In the genomic region with DNA sequence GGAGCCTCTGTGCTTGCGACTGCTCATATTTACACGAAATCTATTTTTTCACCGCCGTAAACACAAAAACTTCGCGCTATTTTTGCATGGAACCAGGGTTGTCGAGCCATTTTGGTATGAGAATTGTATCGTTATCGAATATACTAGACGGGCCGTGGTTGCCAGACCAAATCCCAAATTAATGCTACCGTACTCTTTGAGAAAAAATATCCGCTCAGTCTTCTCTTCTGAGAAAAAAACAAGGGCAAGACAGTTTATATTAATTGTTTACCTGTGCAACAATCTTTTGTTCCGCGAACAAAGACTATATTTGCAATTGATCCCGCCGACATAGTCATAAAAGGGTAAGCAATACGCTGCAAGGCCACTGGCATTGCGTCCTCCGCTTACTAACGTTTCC, we compare ENCODE assay signal across 1 fruit fly cellular context.
TF ChIP-seq lines count a peak whose summit lies in the region.

A gene (minus strand): TSS at position 95 of the 400 bp plus-strand sequence.
A gene (plus strand): TSS at position 176 of the 400 bp plus-strand sequence.

TF ChIP-seq in whole organism, embryonic, 481 proteins besides CTCF, POLR2A, EP300 and RAD21 (continued from another document and continues in another):
- TF ChIP-seq bsh (GFP tag; optimal IDR thresholded peaks at IDR 0.05; lab: Kevin White, UChicago) (no peak), peb (GFP tag; IDR thresholded peaks at IDR 0.05; lab: Robert Waterston, UW) (no peak), dan (GFP tag; IDR thresholded peaks at IDR 0.05; lab: Robert Waterston, UW) (no peak), CG14965 (GFP tag; optimal IDR thresholded peaks at IDR 0.05; lab: Kevin White, UChicago; ENCODE audit: borderline replicate concordance) (no peak), zf30C (GFP tag; optimal IDR thresholded peaks at IDR 0.05; lab: Kevin White, UChicago) (no peak), CG6765 (GFP tag; optimal IDR thresholded peaks at IDR 0.05; lab: Kevin White, UChicago) (no peak), Mes4 (GFP tag; optimal IDR thresholded peaks at IDR 0.05; lab: Kevin White, UChicago) (no peak), cad (GFP tag; optimal IDR thresholded peaks at IDR 0.05; lab: Kevin White, UChicago) (no peak), Deaf1 (tag; optimal IDR thresholded peaks at IDR 0.05; lab: Kevin White, UChicago) (no peak), Dll (GFP tag; IDR thresholded peaks at IDR 0.05; lab: Robert Waterston, UW; ENCODE audit: partially characterized antibody) (peak; percentile 46; the same call in 2 of the 4 replicates), CG12659 (GFP tag; optimal IDR thresholded peaks at IDR 0.05; lab: Kevin White, UChicago) (peak; percentile 62), odd (GFP tag; optimal IDR thresholded peaks at IDR 0.05; lab: Kevin White, UChicago) (no peak), CG4424 (GFP tag; optimal IDR thresholded peaks at IDR 0.05; lab: Kevin White, UChicago) (no peak), sob (GFP tag; IDR thresholded peaks at IDR 0.05; lab: Robert Waterston, UW) (no peak), CG12219 (GFP tag; optimal IDR thresholded peaks at IDR 0.05; lab: Kevin White, UChicago) (no peak), CG2875 (GFP tag; optimal IDR thresholded peaks at IDR 0.05; lab: Kevin White, UChicago) (no peak), caup (GFP tag; optimal IDR thresholded peaks at IDR 0.05; lab: Kevin White, UChicago; ENCODE audit: severe bottlenecking) (no peak), CG18599 (GFP tag; optimal IDR thresholded peaks at IDR 0.05; lab: Kevin White, UChicago) (no peak), CG10979 (tag; optimal IDR thresholded peaks at IDR 0.05; lab: Kevin White, UChicago) (no peak), ERR (GFP tag; optimal IDR thresholded peaks at IDR 0.05; lab: Kevin White, UChicago) (no peak), sens (GFP tag; lab: Kevin White, UChicago) (peak; percentile 76), Rx (GFP tag; IDR thresholded peaks at IDR 0.05; lab: Robert Waterston, UW) (no peak), CG2202 (tag; optimal IDR thresholded peaks at IDR 0.05; lab: Kevin White, UChicago) (no peak), Doc3 (GFP tag; IDR thresholded peaks at IDR 0.05; lab: Robert Waterston, UW; ENCODE audit: partially characterized antibody) (0 out of 3 replicates have a peak, but pooled peaks have one; percentile 38), CG10654 (GFP tag; optimal IDR thresholded peaks at IDR 0.05; lab: Kevin White, UChicago) (no peak), CG9797 (GFP tag; optimal IDR thresholded peaks at IDR 0.05; lab: Kevin White, UChicago) (peak; percentile 68), Sox102F (GFP tag; optimal IDR thresholded peaks at IDR 0.05; lab: Kevin White, UChicago) (no peak), grau (tag; optimal IDR thresholded peaks at IDR 0.05; lab: Kevin White, UChicago) (no peak), Ets97D (GFP tag; optimal IDR thresholded peaks at IDR 0.05; lab: Kevin White, UChicago) (peak; percentile 56), Bdp1 (GFP tag; optimal IDR thresholded peaks at IDR 0.05; lab: Kevin White, UChicago) (no peak), Lim3 (GFP tag; IDR thresholded peaks at IDR 0.05; lab: Robert Waterston, UW) (no peak), mam (GFP tag; optimal IDR thresholded peaks at IDR 0.05; lab: Kevin White, UChicago) (no peak), CG4730 (GFP tag; IDR thresholded peaks at IDR 0.05; lab: Robert Waterston, UW) (no peak), ftz-f1 (GFP tag; optimal IDR thresholded peaks at IDR 0.05; lab: Kevin White, UChicago) (peak; percentile 83), Eip74EF (GFP tag; optimal IDR thresholded peaks at IDR 0.05; lab: Kevin White, UChicago) (no peak), CG9727 (GFP tag; optimal IDR thresholded peaks at IDR 0.05; lab: Kevin White, UChicago) (no peak), CG12236 (GFP tag; optimal IDR thresholded peaks at IDR 0.05; lab: Kevin White, UChicago) (no peak), abd-A (tag; optimal IDR thresholded peaks at IDR 0.05; lab: Kevin White, UChicago) (no peak), twi (tag; optimal IDR thresholded peaks at IDR 0.05; lab: Kevin White, UChicago) (no peak), MTF-1 (GFP tag; optimal IDR thresholded peaks at IDR 0.05; lab: Kevin White, UChicago; ENCODE audit: borderline replicate concordance) (no peak), CG7372 (GFP tag; IDR thresholded peaks at IDR 0.05; lab: Robert Waterston, UW) (no peak), Atf3 (GFP tag; optimal IDR thresholded peaks at IDR 0.05; lab: Kevin White, UChicago) (no peak), CG3847 (GFP tag; IDR thresholded peaks at IDR 0.05; lab: Robert Waterston, UW) (peak; percentile 75), so (GFP tag; IDR thresholded peaks at IDR 0.05; lab: Robert Waterston, UW) (no peak), Blimp-1 (GFP tag; optimal IDR thresholded peaks at IDR 0.05; lab: Kevin White, UChicago) (no peak), Sin3A (optimal IDR thresholded peaks at IDR 0.05; lab: Kevin White, UChicago) (peak; percentile 67), ken (GFP tag; IDR thresholded peaks at IDR 0.05; lab: Robert Waterston, UW) (no peak), CG31388 (GFP tag; optimal IDR thresholded peaks at IDR 0.05; lab: Kevin White, UChicago) (no peak), lola (GFP tag; optimal IDR thresholded peaks at IDR 0.05; lab: Kevin White, UChicago) (no peak), CG9876 (GFP tag; optimal IDR thresholded peaks at IDR 0.05; lab: Kevin White, UChicago) (no peak), gcm (GFP tag; optimal IDR thresholded peaks at IDR 0.05; lab: Kevin White, UChicago) (no peak), wek (GFP tag; optimal IDR thresholded peaks at IDR 0.05; lab: Kevin White, UChicago) (no peak), knrl (GFP tag; IDR thresholded peaks at IDR 0.05; lab: Robert Waterston, UW; ENCODE audit: partially characterized antibody) (no peak), en (GFP tag; optimal IDR thresholded peaks at IDR 0.05; lab: Kevin White, UChicago) (no peak), Dad (GFP tag; optimal IDR thresholded peaks at IDR 0.05; lab: Kevin White, UChicago) (no peak), Atf-2 (GFP tag; optimal IDR thresholded peaks at IDR 0.05; lab: Kevin White, UChicago) (no peak), CG17186 (GFP tag; optimal IDR thresholded peaks at IDR 0.05; lab: Kevin White, UChicago) (peak; percentile 13), CG18011 (GFP tag; optimal IDR thresholded peaks at IDR 0.05; lab: Kevin White, UChicago) (no peak), tna (GFP tag; IDR thresholded peaks at IDR 0.05; lab: Robert Waterston, UW; ENCODE audit: partially characterized antibody) (no peak), bbx (GFP tag; IDR thresholded peaks at IDR 0.05; lab: Robert Waterston, UW; ENCODE audit: partially characterized antibody) (peak; percentile 27; the same call in 1 of the 2 replicates), CG10959 (GFP tag; IDR thresholded peaks at IDR 0.05; lab: Robert Waterston, UW) (no peak), CG5245 (GFP tag; optimal IDR thresholded peaks at IDR 0.05; lab: Kevin White, UChicago) (no peak), Rfx (GFP tag; IDR thresholded peaks at IDR 0.05; lab: Robert Waterston, UW) (no peak), CG10565 (GFP tag; optimal IDR thresholded peaks at IDR 0.05; lab: Kevin White, UChicago) (no peak), Dref (GFP tag; IDR thresholded peaks at IDR 0.05; lab: Robert Waterston, UW) (peak; percentile 79), BEAF-32 (GFP tag; optimal IDR thresholded peaks at IDR 0.05; lab: Kevin White, UChicago) (peak; percentile 51), slou (GFP tag; optimal IDR thresholded peaks at IDR 0.05; lab: Kevin White, UChicago) (no peak), schlank (tag; optimal IDR thresholded peaks at IDR 0.05; lab: Kevin White, UChicago) (no peak), CG17361 (GFP tag; IDR thresholded peaks at IDR 0.05; lab: Robert Waterston, UW) (no peak; the same call in 2 of the 3 replicates), CG8944 (GFP tag; optimal IDR thresholded peaks at IDR 0.05; lab: Kevin White, UChicago) (no peak), GATAe (GFP tag; conservative IDR thresholded peaks at IDR 0.05; lab: Robert Waterston, UW) (no peak), Gug (GFP tag; IDR thresholded peaks at IDR 0.05; lab: Robert Waterston, UW) (no peak), HHEX (GFP tag; optimal IDR thresholded peaks at IDR 0.05; lab: Kevin White, UChicago) (no peak), CoRest (tag; optimal IDR thresholded peaks at IDR 0.05; lab: Kevin White, UChicago) (peak; percentile 10), prd (optimal IDR thresholded peaks at IDR 0.05; lab: Kevin White, UChicago) (no peak), prd (GFP tag; IDR thresholded peaks at IDR 0.05; lab: Robert Waterston, UW) (no peak), Hr51 (GFP tag; optimal IDR thresholded peaks at IDR 0.05; lab: Kevin White, UChicago) (no peak), Hr3 (GFP tag; optimal IDR thresholded peaks at IDR 0.05; lab: Kevin White, UChicago) (peak; percentile 29), Fer3 (tag; optimal IDR thresholded peaks at IDR 0.05; lab: Kevin White, UChicago) (no peak), CG2129 (GFP tag; IDR thresholded peaks at IDR 0.05; lab: Robert Waterston, UW; ENCODE audit: partially characterized antibody) (no peak), CG4360 (GFP tag; IDR thresholded peaks at IDR 0.05; lab: Robert Waterston, UW) (no peak), CG18262 (tag; optimal IDR thresholded peaks at IDR 0.05; lab: Kevin White, UChicago) (no peak), CG1603 (tag; optimal IDR thresholded peaks at IDR 0.05; lab: Kevin White, UChicago) (peak; percentile 74), sima (GFP tag; optimal IDR thresholded peaks at IDR 0.05; lab: Kevin White, UChicago) (no peak), Chrac-16 (GFP tag; optimal IDR thresholded peaks at IDR 0.05; lab: Kevin White, UChicago) (no peak), CG15514 (GFP tag; optimal IDR thresholded peaks at IDR 0.05; lab: Kevin White, UChicago) (peak; percentile 65), disco-r (GFP tag; optimal IDR thresholded peaks at IDR 0.05; lab: Kevin White, UChicago) (no peak), hth (optimal IDR thresholded peaks at IDR 0.05; lab: Kevin White, UChicago) (no peak), CG34422 (GFP tag; IDR thresholded peaks at IDR 0.05; lab: Robert Waterston, UW) (no peak), CHES-1-like (GFP tag; optimal IDR thresholded peaks at IDR 0.05; lab: Kevin White, UChicago) (no peak), HLH54F (GFP tag; optimal IDR thresholded peaks at IDR 0.05; lab: Kevin White, UChicago) (no peak), CG7786 (GFP tag; optimal IDR thresholded peaks at IDR 0.05; lab: Kevin White, UChicago) (no peak), CG10147 (GFP tag; optimal IDR thresholded peaks at IDR 0.05; lab: Kevin White, UChicago) (no peak), fru (optimal IDR thresholded peaks at IDR 0.05; lab: Kevin White, UChicago) (no peak), chm (GFP tag; IDR thresholded peaks at IDR 0.05; lab: Robert Waterston, UW) (no peak), sd (tag; optimal IDR thresholded peaks at IDR 0.05; lab: Kevin White, UChicago) (no peak), gem (tag; optimal IDR thresholded peaks at IDR 0.05; lab: Kevin White, UChicago) (no peak), gsb (GFP tag; IDR thresholded peaks at IDR 0.05; lab: Robert Waterston, UW) (no peak), salm (tag; optimal IDR thresholded peaks at IDR 0.05; lab: Kevin White, UChicago) (no peak), kni (GFP tag; optimal IDR thresholded peaks at IDR 0.05; lab: Kevin White, UChicago) (no peak), Myb (GFP tag; optimal IDR thresholded peaks at IDR 0.05; lab: Kevin White, UChicago) (peak; percentile 27), CG12769 (tag; optimal IDR thresholded peaks at IDR 0.05; lab: Kevin White, UChicago) (no peak), Xbp1 (GFP tag; optimal IDR thresholded peaks at IDR 0.05; lab: Kevin White, UChicago) (no peak), corto (GFP tag; optimal IDR thresholded peaks at IDR 0.05; lab: Kevin White, UChicago) (no peak), CG13894 (tag; optimal IDR thresholded peaks at IDR 0.05; lab: Kevin White, UChicago) (no peak), bab2 (GFP tag; optimal IDR thresholded peaks at IDR 0.05; lab: Kevin White, UChicago) (no peak), Antp (GFP tag; optimal IDR thresholded peaks at IDR 0.05; lab: Kevin White, UChicago) (no peak), slp2 (GFP tag; optimal IDR thresholded peaks at IDR 0.05; lab: Kevin White, UChicago) (no peak), CG7745 (tag; optimal IDR thresholded peaks at IDR 0.05; lab: Kevin White, UChicago) (no peak), dm (GFP tag; optimal IDR thresholded peaks at IDR 0.05; lab: Kevin White, UChicago) (peak; percentile 16), aop (GFP tag; IDR thresholded peaks at IDR 0.05; lab: Robert Waterston, UW) (no peak), rib (GFP tag; IDR thresholded peaks at IDR 0.05; lab: Robert Waterston, UW) (0 out of 2 replicates have a peak, but pooled peaks have one; percentile 51), crol (GFP tag; IDR thresholded peaks at IDR 0.05; lab: Robert Waterston, UW) (no peak), croc (GFP tag; conservative IDR thresholded peaks at IDR 0.05; lab: Robert Waterston, UW) (no peak), ind (GFP tag; optimal IDR thresholded peaks at IDR 0.05; lab: Kevin White, UChicago) (no peak), CG6272 (GFP tag; IDR thresholded peaks at IDR 0.05; lab: Robert Waterston, UW) (no peak), CG13287 (GFP tag; IDR thresholded peaks at IDR 0.05; lab: Robert Waterston, UW; ENCODE audit: partially characterized antibody) (peak; percentile 68), ATbp (GFP tag; optimal IDR thresholded peaks at IDR 0.05; lab: Kevin White, UChicago) (no peak), CG1529 (GFP tag; optimal IDR thresholded peaks at IDR 0.05; lab: Kevin White, UChicago) (no peak), CG8089 (GFP tag; optimal IDR thresholded peaks at IDR 0.05; lab: Kevin White, UChicago) (no peak), fd102C (GFP tag; optimal IDR thresholded peaks at IDR 0.05; lab: Kevin White, UChicago) (no peak), PHDP (tag; optimal IDR thresholded peaks at IDR 0.05; lab: Kevin White, UChicago) (no peak), CG8359 (GFP tag; optimal IDR thresholded peaks at IDR 0.05; lab: Kevin White, UChicago; ENCODE audit: borderline replicate concordance) (no peak), ewg (GFP tag; optimal IDR thresholded peaks at IDR 0.05; lab: Kevin White, UChicago) (no peak), CG2712 (tag; optimal IDR thresholded peaks at IDR 0.05; lab: Kevin White, UChicago) (peak; percentile 42), Six4 (GFP tag; optimal IDR thresholded peaks at IDR 0.05; lab: Kevin White, UChicago) (no peak), ato (GFP tag; IDR thresholded peaks at IDR 0.05; lab: Robert Waterston, UW; ENCODE audit: partially characterized antibody) (peak; percentile 43; the same call in 1 of the 2 replicates), dmrt11E (tag; optimal IDR thresholded peaks at IDR 0.05; lab: Kevin White, UChicago) (no peak), Sry-β (GFP tag; optimal IDR thresholded peaks at IDR 0.05; lab: Kevin White, UChicago) (no peak), Scr (GFP tag; IDR thresholded peaks at IDR 0.05; lab: Robert Waterston, UW; ENCODE audit: partially characterized antibody) (peak; percentile 48), maf-S (GFP tag; optimal IDR thresholded peaks at IDR 0.05; lab: Kevin White, UChicago) (no peak)
